Worm (Caenorhabditis elegans): ENCODE measurements around the gene sdz-15.
A peak's percentile ranks its signal among the peaks of the same experiment; 100 is the strongest.

The sdz-15 gene

ce11 chrIII:6495191-6495723 lies 3.0 kb upstream of the sdz-15 start, which contains the start of gene F23F12.13:
TSS of gene F23F12.13 (plus strand) at chrIII:6495673.
- TF ChIP-seq unc-3 (GFP tag; conservative IDR thresholded peaks at IDR 0.05): no peak
- TF ChIP-seq unc-3 (tag; optimal IDR thresholded peaks at IDR 0.05): no peak
- no peak for TF ChIP-seq hlh-15 (tag; optimal IDR thresholded peaks at IDR 0.05)
- TF ChIP-seq elt-2 (tag; optimal IDR thresholded peaks at IDR 0.05): peak; percentile 69
- TF ChIP-seq K02D7.2 (tag; optimal IDR thresholded peaks at IDR 0.05): no peak
- no peak for TF ChIP-seq sdc-2 (tag; optimal IDR thresholded peaks at IDR 0.05)
- TF ChIP-seq hlh-30 (tag; optimal IDR thresholded peaks at IDR 0.05; ENCODE audit: insufficient read depth): no peak

DNA sequence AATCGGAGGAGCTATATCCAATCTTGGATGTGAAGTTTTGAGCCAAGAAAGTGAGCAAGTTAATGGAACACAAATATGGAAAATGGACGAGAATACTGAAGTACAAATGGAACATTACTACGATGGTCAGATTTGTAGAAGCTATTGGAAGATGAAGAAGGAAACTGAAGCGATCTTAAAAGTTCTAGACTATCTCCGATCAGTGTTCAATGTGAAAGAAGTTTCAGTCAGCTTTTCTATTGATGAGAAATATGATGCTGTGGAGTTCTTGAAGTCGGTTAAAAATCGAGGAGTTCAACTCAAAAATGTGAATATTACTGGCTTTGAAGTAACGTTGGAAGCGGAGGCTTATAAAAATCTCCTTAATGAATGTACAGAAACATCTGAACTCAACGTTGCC lies 826 bp downstream of the sdz-15 start:
- TF ChIP-seq mec-3 (tag; optimal IDR thresholded peaks at IDR 0.05; ENCODE audit: borderline replicate concordance) (no peak), fkh-6 (tag; optimal IDR thresholded peaks at IDR 0.05) (no peak), unc-42 (tag; optimal IDR thresholded peaks at IDR 0.05) (no peak), ceh-30 (tag; optimal IDR thresholded peaks at IDR 0.05) (no peak), ceh-2 (tag; optimal IDR thresholded peaks at IDR 0.05) (no peak), hlh-15 (tag; optimal IDR thresholded peaks at IDR 0.05) (no peak), ceh-24 (tag; optimal IDR thresholded peaks at IDR 0.05) (no peak), elt-4 (tag; optimal IDR thresholded peaks at IDR 0.05) (no peak), che-1 (tag; optimal IDR thresholded peaks at IDR 0.05) (no peak), ceh-34 (tag; optimal IDR thresholded peaks at IDR 0.05) (no peak), sox-4 (tag; optimal IDR thresholded peaks at IDR 0.05) (no peak), nhr-11 (tag; optimal IDR thresholded peaks at IDR 0.05) (no peak), Y22D7AL.16 (tag; optimal IDR thresholded peaks at IDR 0.05) (no peak), elt-2 (tag; optimal IDR thresholded peaks at IDR 0.05) (no peak), pros-1 (tag; optimal IDR thresholded peaks at IDR 0.05) (no peak), hlh-13 (GFP tag; optimal IDR thresholded peaks at IDR 0.05) (no peak), zip-5 (tag; optimal IDR thresholded peaks at IDR 0.05) (no peak)

- peak; percentile 43 for TF ChIP-seq nfya-1 (tag; optimal IDR thresholded peaks at IDR 0.05)
- no peak for TF ChIP-seq ceh-30 (tag; optimal IDR thresholded peaks at IDR 0.05)
Observed at ce11 chrIII:6500032-6500564, 1.8 kb downstream of the sdz-15 start, which contains the start of gene F23F12.3. TSS of gene F23F12.3 (plus strand) at chrIII:6500514.

ce11 chrIII:6507832-6508231 lies 9.6 kb downstream of the sdz-15 start, which contains the start of gene F23F12.12:
TSS of gene F23F12.12 (plus strand) at chrIII:6508132.
- no peak for TF ChIP-seq ceh-22 (tag; optimal IDR thresholded peaks at IDR 0.05)
- TF ChIP-seq hlh-30 (tag; optimal IDR thresholded peaks at IDR 0.05; ENCODE audit: insufficient read depth): no peak
- TF ChIP-seq gmeb-2 (tag; optimal IDR thresholded peaks at IDR 0.05): no peak
- no peak for TF ChIP-seq ceh-31 (tag; optimal IDR thresholded peaks at IDR 0.05)
- no peak for TF ChIP-seq dve-1 (tag; optimal IDR thresholded peaks at IDR 0.05)
- TF ChIP-seq nhr-232 (tag; optimal IDR thresholded peaks at IDR 0.05): no peak
- no peak for TF ChIP-seq sox-2 (GFP tag; IDR thresholded peaks at IDR 0.05)
- no peak for TF ChIP-seq pax-1 (tag; optimal IDR thresholded peaks at IDR 0.05)
- TF ChIP-seq fax-1 (tag; optimal IDR thresholded peaks at IDR 0.05): no peak
- no peak for TF ChIP-seq C38D4.7 (GFP tag; optimal IDR thresholded peaks at IDR 0.05)
- TF ChIP-seq pros-1 (tag; optimal IDR thresholded peaks at IDR 0.05): no peak
- TF ChIP-seq ceh-6 (GFP tag; optimal IDR thresholded peaks at IDR 0.05): no peak
- TF ChIP-seq ahr-1 (tag; optimal IDR thresholded peaks at IDR 0.05): no peak
- TF ChIP-seq unc-55 (GFP tag; optimal IDR thresholded peaks at IDR 0.05): no peak
- no peak for TF ChIP-seq lin-11 (tag; optimal IDR thresholded peaks at IDR 0.05)
- no peak for TF ChIP-seq ttx-3 (tag; optimal IDR thresholded peaks at IDR 0.05)
- no peak for TF ChIP-seq ama-1 (optimal IDR thresholded peaks at IDR 0.05)
- no peak for TF ChIP-seq eyg-1 (tag; optimal IDR thresholded peaks at IDR 0.05)
- no peak for TF ChIP-seq ceh-24 (tag; optimal IDR thresholded peaks at IDR 0.05)

All from whole organism, late embryonic.